Fruit fly (Drosophila melanogaster) whole organism, embryonic: ENCODE measurements around the gene Vlet.
A peak's percentile ranks its signal among the peaks of the same experiment; 100 is the strongest.

Experiments used
- Atf3 ChIP-seq: fragments of 200-800 bp; sonication (Bioruptor generic); optimal IDR thresholded peaks from 3 replicates; lab custom pipeline; 2016; ENCODE audit warnings: missing biosample characterization, missing genetic modification characterization
- BtbVII ChIP-seq: fragments of 200-800 bp; sonication (Bioruptor generic); optimal IDR thresholded peaks from 3 replicates; lab custom pipeline; 2017; ENCODE audit warnings: missing biosample characterization, mild to moderate bottlenecking, missing genetic modification characterization
- C15 ChIP-seq: fragments of 200-800 bp; sonication (Bioruptor generic); IDR thresholded peaks from 3 replicates; pipeline ENCODE4 v1.3.6; 2022; ENCODE audit warnings: missing biosample characterization, missing genetic modification characterization
- CG1024 ChIP-seq: fragments of 200-800 bp; sonication (Bioruptor generic); IDR thresholded peaks from 2 replicates; pipeline ENCODE4 v1.3.6; 2022; ENCODE audit warnings: missing biosample characterization, missing genetic modification characterization
- CG10267 ChIP-seq: fragments of 200-800 bp; sonication (Bioruptor generic); optimal IDR thresholded peaks from 2 replicates; lab custom pipeline; 2018; ENCODE audit warnings: missing biosample characterization, mild to moderate bottlenecking, missing genetic modification characterization, moderate library complexity
- CG11456 ChIP-seq: fragments of 200-800 bp; sonication (Bioruptor generic); IDR thresholded peaks from 3 replicates; pipeline ENCODE4 v1.3.6; 2022; ENCODE audit warnings: missing biosample characterization, missing genetic modification characterization
- CG11696 ChIP-seq: fragments of 200-800 bp; sonication (Bioruptor generic); IDR thresholded peaks from 2 replicates; pipeline ENCODE4 v1.3.6; 2022; ENCODE audit warnings: missing biosample characterization, missing genetic modification characterization
- CG13296 ChIP-seq: fragments of 200-800 bp; sonication (Bioruptor generic); optimal IDR thresholded peaks from 3 replicates; lab custom pipeline; 2018; ENCODE audit warnings: missing biosample characterization, mild to moderate bottlenecking, missing genetic modification characterization
- CG14014 ChIP-seq: fragments of 200-800 bp; sonication (Bioruptor generic); IDR thresholded peaks from 2 replicates; pipeline ENCODE4 v1.3.6; 2022; ENCODE audit warnings: missing biosample characterization, missing genetic modification characterization
- CG17328 ChIP-seq: fragments of 200-800 bp; sonication (Bioruptor generic); IDR thresholded peaks from 2 replicates; pipeline ENCODE4 v1.3.6; 2022; ENCODE audit warnings: missing biosample characterization, missing genetic modification characterization
- CG2120 ChIP-seq: fragments of 200-800 bp; sonication (Bioruptor generic); optimal IDR thresholded peaks from 3 replicates; lab custom pipeline; 2016; ENCODE audit warnings: missing biosample characterization, missing genetic modification characterization
- CG2202 ChIP-seq: fragments of 200-800 bp; sonication (Bioruptor generic); optimal IDR thresholded peaks from 2 replicates; lab custom pipeline; 2018; ENCODE audit warnings: missing biosample characterization, mild to moderate bottlenecking, missing genetic modification characterization
- CG2678 ChIP-seq: fragments of 200-800 bp; sonication (Bioruptor generic); optimal IDR thresholded peaks from 3 replicates; lab custom pipeline; 2019; ENCODE audit warnings: missing biosample characterization, mild to moderate bottlenecking, missing genetic modification characterization, moderate library complexity
- CG32772 ChIP-seq: fragments of 200-800 bp; sonication (Bioruptor generic); IDR thresholded peaks from 2 replicates; pipeline ENCODE4 v1.3.6; 2022; ENCODE audit warnings: missing biosample characterization, missing genetic modification characterization
- CG3407 ChIP-seq: fragments of 200-800 bp; sonication (Bioruptor generic); optimal IDR thresholded peaks from 2 replicates; lab custom pipeline; 2018; ENCODE audit warnings: missing biosample characterization, mild to moderate bottlenecking, missing genetic modification characterization
- CG4282 ChIP-seq: fragments of 200-800 bp; sonication (Bioruptor generic); optimal IDR thresholded peaks from 2 replicates; lab custom pipeline; 2016; ENCODE audit warnings: missing biosample characterization, missing genetic modification characterization
- CG4360 ChIP-seq: fragments of 200-800 bp; sonication (Bioruptor generic); IDR thresholded peaks from 2 replicates; pipeline ENCODE4 v1.3.6; 2022; ENCODE audit warnings: missing biosample characterization, missing genetic modification characterization
- CG4617 ChIP-seq: fragments of 200-800 bp; sonication (Bioruptor generic); optimal IDR thresholded peaks from 3 replicates; lab custom pipeline; 2016; ENCODE audit warnings: missing biosample characterization, missing genetic modification characterization, borderline replicate concordance
- CG5953 ChIP-seq: fragments of 200-800 bp; sonication (Bioruptor generic); IDR thresholded peaks from 2 replicates; pipeline ENCODE4 v1.3.6; 2022; ENCODE audit warnings: missing biosample characterization, missing genetic modification characterization
- CG7271 ChIP-seq: fragments of 200-800 bp; sonication (Bioruptor generic); optimal IDR thresholded peaks from 2 replicates; lab custom pipeline; 2018; ENCODE audit warnings: missing biosample characterization, mild to moderate bottlenecking, missing genetic modification characterization, moderate library complexity
- CG7786 ChIP-seq: fragments of 200-800 bp; sonication (Bioruptor generic); optimal IDR thresholded peaks from 2 replicates; lab custom pipeline; 2016; ENCODE audit warnings: missing biosample characterization, missing genetic modification characterization
- CG8359 ChIP-seq: fragments of 200-800 bp; sonication (Bioruptor generic); optimal IDR thresholded peaks from 2 replicates; lab custom pipeline; 2017; ENCODE audit warnings: missing biosample characterization, mild to moderate bottlenecking, missing genetic modification characterization, borderline replicate concordance
- CG9932 ChIP-seq: fragments of 200-800 bp; sonication (Bioruptor generic); IDR thresholded peaks from 2 replicates; pipeline ENCODE4 v1.3.6; 2022; ENCODE audit warnings: missing biosample characterization, missing genetic modification characterization
- CkIIα-i1 ChIP-seq: fragments of 200-800 bp; sonication (Bioruptor generic); IDR thresholded peaks from 2 replicates; pipeline ENCODE4 v1.3.6; 2022; ENCODE audit warnings: missing biosample characterization, missing genetic modification characterization
- D19B ChIP-seq: fragments of 200-800 bp; sonication (Bioruptor generic); optimal IDR thresholded peaks from 2 replicates; lab custom pipeline; 2017; ENCODE audit warnings: missing biosample characterization, mild to moderate bottlenecking, missing genetic modification characterization
- Dip2 ChIP-seq: fragments of 200-800 bp; sonication (Bioruptor generic); IDR thresholded peaks from 2 replicates; pipeline ENCODE4 v1.3.6; 2022; ENCODE audit warnings: missing biosample characterization, missing genetic modification characterization
- E2f2 ChIP-seq: fragments of 200-800 bp; sonication (Bioruptor generic); IDR thresholded peaks from 2 replicates; pipeline ENCODE4 v1.3.6; 2022; ENCODE audit warnings: missing biosample characterization, missing genetic modification characterization
- HLH3B ChIP-seq: fragments of 200-800 bp; sonication (Bioruptor generic); IDR thresholded peaks from 2 replicates; pipeline ENCODE4 v1.3.6; 2022; ENCODE audit warnings: missing biosample characterization, missing genetic modification characterization
- Hand ChIP-seq: fragments of 200-800 bp; sonication (Bioruptor generic); optimal IDR thresholded peaks from 2 replicates; lab custom pipeline; 2017; ENCODE audit warnings: mild to moderate bottlenecking, missing biosample characterization, missing genetic modification reagents, missing genetic modification characterization
- Hr78 ChIP-seq, 2 experiments: fragments of 200-800 bp in 1 of 2; fragments of >200 bp in 1 of 2; sonication (Bioruptor generic) in 1 of 2; optimal IDR thresholded peaks; 2 replicates each; lab custom pipeline; 2017 to 2019; ENCODE audit warnings: missing biosample characterization in 2 of 2, missing genetic modification characterization in 2 of 2, mild to moderate bottlenecking in 1 of 2, moderate library complexity in 1 of 2
- NfI ChIP-seq: fragments of 200-800 bp; sonication (Bioruptor generic); optimal IDR thresholded peaks from 3 replicates; lab custom pipeline; 2018; ENCODE audit warnings: missing biosample characterization, mild to moderate bottlenecking, missing genetic modification characterization, moderate library complexity
- PHDP ChIP-seq: fragments of 200-800 bp; sonication (Bioruptor generic); optimal IDR thresholded peaks from 3 replicates; lab custom pipeline; 2018; ENCODE audit warnings: missing biosample characterization, mild to moderate bottlenecking, missing genetic modification characterization, moderate library complexity
- Ptx1 ChIP-seq: fragments of 200-800 bp; sonication (Bioruptor generic); IDR thresholded peaks from 2 replicates; pipeline ENCODE4 v1.3.6; 2022; ENCODE audit warnings: missing biosample characterization, missing genetic modification characterization
- Rfx ChIP-seq: fragments of 200-800 bp; sonication (Bioruptor generic); IDR thresholded peaks from 2 replicates; pipeline ENCODE4 v1.3.6; 2022; ENCODE audit warnings: missing biosample characterization, missing genetic modification characterization
- Scr ChIP-seq: fragments of 200-800 bp; sonication (Bioruptor generic); IDR thresholded peaks from 2 replicates; pipeline ENCODE4 v1.3.6; 2022; ENCODE audit warnings: missing biosample characterization, missing genetic modification characterization; ENCODE audit not compliant: partially characterized antibody
- bcd ChIP-seq: fragments of 200-800 bp; sonication (Bioruptor generic); optimal IDR thresholded peaks from 2 replicates; lab custom pipeline; 2017; ENCODE audit warnings: missing biosample characterization, mild to moderate bottlenecking, missing genetic modification characterization
- bowl ChIP-seq: fragments of 200-800 bp; sonication (Bioruptor generic); IDR thresholded peaks from 2 replicates; pipeline ENCODE4 v1.3.6; 2022; ENCODE audit warnings: missing biosample characterization, missing genetic modification characterization
- caup ChIP-seq: fragments of 200-800 bp; sonication (Bioruptor generic); optimal IDR thresholded peaks from 3 replicates; lab custom pipeline; 2017; ENCODE audit warnings: missing biosample characterization, mild to moderate bottlenecking, missing genetic modification characterization, moderate library complexity; ENCODE audit not compliant: severe bottlenecking
- crc ChIP-seq: fragments of 200-800 bp; sonication (Bioruptor generic); optimal IDR thresholded peaks from 2 replicates; lab custom pipeline; 2016; ENCODE audit warnings: missing biosample characterization, missing genetic modification characterization
- crol ChIP-seq: fragments of 200-800 bp; sonication (Bioruptor generic); IDR thresholded peaks from 2 replicates; pipeline ENCODE4 v1.3.6; 2022; ENCODE audit warnings: missing biosample characterization, missing genetic modification characterization
- gcm2 ChIP-seq: fragments of 200-800 bp; sonication (Bioruptor generic); optimal IDR thresholded peaks from 2 replicates; lab custom pipeline; 2016; ENCODE audit warnings: missing biosample characterization, missing genetic modification characterization
- grau ChIP-seq: fragments of 200-800 bp; optimal IDR thresholded peaks from 3 replicates; lab custom pipeline; 2019; ENCODE audit warnings: missing biosample characterization, mild to moderate bottlenecking, missing genetic modification characterization, moderate library complexity
- gt ChIP-seq: fragments of 200-800 bp; sonication (Bioruptor generic); IDR thresholded peaks from 2 replicates; pipeline ENCODE4 v1.3.6; 2022; ENCODE audit warnings: missing biosample characterization, missing genetic modification characterization
- knrl ChIP-seq: fragments of 200-800 bp; sonication (Bioruptor generic); IDR thresholded peaks from 3 replicates; pipeline ENCODE4 v1.3.6; 2022; ENCODE audit warnings: missing biosample characterization, missing genetic modification characterization; ENCODE audit not compliant: partially characterized antibody
- mam ChIP-seq: fragments of 200-800 bp; sonication (Bioruptor generic); optimal IDR thresholded peaks from 3 replicates; lab custom pipeline; 2016; ENCODE audit warnings: missing biosample characterization, missing genetic modification characterization
- pb ChIP-seq: fragments of 200-800 bp; sonication (Bioruptor generic); optimal IDR thresholded peaks from 3 replicates; lab custom pipeline; 2016; ENCODE audit warnings: missing biosample characterization, missing genetic modification characterization
- pzg ChIP-seq: fragments of 200-800 bp; sonication (Bioruptor generic); optimal IDR thresholded peaks from 3 replicates; lab custom pipeline; 2018; ENCODE audit warnings: missing biosample characterization, mild to moderate bottlenecking, missing genetic modification characterization, moderate library complexity
- row ChIP-seq: fragments of 200-800 bp; sonication (Bioruptor generic); IDR thresholded peaks from 3 replicates; pipeline ENCODE4 v1.3.6; 2022; ENCODE audit warnings: missing biosample characterization, missing genetic modification characterization
- toy ChIP-seq: fragments of 200-800 bp; sonication (Bioruptor generic); IDR thresholded peaks from 2 replicates; pipeline ENCODE4 v1.3.6; 2022; ENCODE audit warnings: missing biosample characterization, missing genetic modification characterization
- trem ChIP-seq: fragments of 200-800 bp; optimal IDR thresholded peaks from 3 replicates; lab custom pipeline; 2019; ENCODE audit warnings: missing biosample characterization, mild to moderate bottlenecking, missing genetic modification characterization, moderate library complexity
- z ChIP-seq: fragments of 200-800 bp; sonication (Bioruptor generic); IDR thresholded peaks from 3 replicates; pipeline ENCODE4 v1.3.6; 2022; ENCODE audit warnings: missing biosample characterization, missing genetic modification characterization
- zen2 ChIP-seq: fragments of 200-800 bp; sonication (Bioruptor generic); IDR thresholded peaks from 3 replicates; pipeline ENCODE4 v1.3.6; 2022; ENCODE audit warnings: missing biosample characterization, missing genetic modification characterization; ENCODE audit not compliant: partially characterized antibody
- zf30C ChIP-seq: fragments of 200-800 bp; sonication (Bioruptor generic); optimal IDR thresholded peaks from 3 replicates; lab custom pipeline; 2018; ENCODE audit warnings: missing biosample characterization, mild to moderate bottlenecking, missing genetic modification characterization

Vlet gene

dm6 chrX:11684462-11684861 lies 6.1 kb upstream of the Vlet start (continued):
- TF ChIP-seq pzg (GFP tag; lab: Kevin White, UChicago) (no peak), CG8359 (GFP tag; lab: Kevin White, UChicago) (no peak), zf30C (GFP tag; lab: Kevin White, UChicago) (no peak), CG13296 (peak; percentile 3), C15 (GFP tag; lab: Robert Waterston, UW) (no peak), z (no peak), mam (GFP tag; lab: Kevin White, UChicago) (no peak), Hr78 (GFP tag; optimal IDR thresholded peaks at IDR 0.05; lab: Kevin White, UChicago) (no peak), Rfx (GFP tag; lab: Robert Waterston, UW) (no peak), CG9932 (0 out of 2 replicates have a peak, but pooled peaks have one; percentile 28), bowl (GFP tag; lab: Robert Waterston, UW) (no peak), gt (GFP tag; lab: Robert Waterston, UW) (no peak), E2f2 (GFP tag; lab: Robert Waterston, UW) (no peak), CG17328 (GFP tag; lab: Robert Waterston, UW) (0 out of 2 replicates have a peak, but pooled peaks have one; percentile 25), CG2120 (peak; percentile 13), CkIIα-i1 (GFP tag; lab: Robert Waterston, UW) (no peak), CG2202 (tag; lab: Kevin White, UChicago) (no peak), CG1024 (GFP tag; lab: Robert Waterston, UW) (no peak), CG7786 (GFP tag; lab: Kevin White, UChicago) (no peak), knrl (GFP tag; lab: Robert Waterston, UW) (no peak), CG3407 (no peak), CG2678 (tag; lab: Kevin White, UChicago) (peak; percentile 14), BtbVII (GFP tag; lab: Kevin White, UChicago) (peak; percentile 17), CG14014 (GFP tag; lab: Robert Waterston, UW) (no peak), trem (tag; lab: Kevin White, UChicago) (no peak), CG7271 (tag; lab: Kevin White, UChicago) (no peak), Ptx1 (GFP tag; lab: Robert Waterston, UW) (no peak), CG32772 (GFP tag; lab: Robert Waterston, UW) (no peak), CG4282 (GFP tag; lab: Kevin White, UChicago) (no peak), grau (tag; lab: Kevin White, UChicago) (peak; percentile 3), zen2 (GFP tag; lab: Robert Waterston, UW) (no peak), Scr (no peak), toy (no peak), row (GFP tag; lab: Robert Waterston, UW) (peak; percentile 70), PHDP (tag; lab: Kevin White, UChicago) (no peak), CG11456 (GFP tag; lab: Robert Waterston, UW) (no peak), CG4617 (GFP tag; lab: Kevin White, UChicago) (no peak), gcm2 (GFP tag; lab: Kevin White, UChicago) (no peak)

- TF ChIP-seq D19B (GFP tag; lab: Kevin White, UChicago) (no peak), CG5953 (GFP tag; lab: Robert Waterston, UW) (no peak), CG11696 (GFP tag; lab: Robert Waterston, UW) (no peak), caup (GFP tag; lab: Kevin White, UChicago) (peak; percentile 6), NfI (GFP tag; lab: Kevin White, UChicago) (no peak), CG10267 (no peak), CG4360 (GFP tag; lab: Robert Waterston, UW) (peak; percentile 51; the same call in 1 of the 2 replicates), Hand (no peak), crol (GFP tag; lab: Robert Waterston, UW) (peak; percentile 73), Atf3 (no peak), HLH3B (GFP tag; lab: Robert Waterston, UW) (no peak), crc (GFP tag; lab: Kevin White, UChicago) (no peak), bcd (GFP tag; lab: Kevin White, UChicago) (peak; percentile 11), pb (GFP tag; lab: Kevin White, UChicago) (peak; percentile 22), Dip2 (GFP tag; lab: Robert Waterston, UW) (no peak)
Observed at dm6 chrX:11683480-11683879, 5.1 kb upstream of the Vlet start.
